Worm (Caenorhabditis elegans): ENCODE results near the gene taf-2.

Gene taf-2

ce11 chrIV:3593513-3593912 lies at the start of gene taf-2:
Gene taf-2, minus strand, starts transcription at chrIV:3593613.
- TF ChIP-seq aly-2 (tag; optimal IDR thresholded peaks at IDR 0.05) (no peak), unc-62 (GFP tag; optimal IDR thresholded peaks at IDR 0.05) (no peak)

- TF ChIP-seq isw-1 (GFP tag; IDR thresholded peaks at IDR 0.05) (no peak), elt-3 (tag; optimal IDR thresholded peaks at IDR 0.05) (no peak), dpl-1 (GFP tag; optimal IDR thresholded peaks at IDR 0.05) (no peak), tbx-2 (tag; optimal IDR thresholded peaks at IDR 0.05) (no peak), efl-1 (optimal IDR thresholded peaks at IDR 0.05) (no peak), efl-1 (GFP tag; optimal IDR thresholded peaks at IDR 0.05 in 1 of 2) (no peak)
These were observed 48.8 kb upstream of the taf-2 start, which contains the start of gene CC8.3 for ce11 chrIV:3642189-3642588. Gene CC8.3, minus strand, starts transcription at chrIV:3642289.

ce11 chrIV:3638250-3638926 lies 45.0 kb upstream of the taf-2 start:
- TF ChIP-seq dpl-1 (GFP tag; optimal IDR thresholded peaks at IDR 0.05) = peak in 1 of 3 experiments; percentile 15
- TF ChIP-seq lin-13 (GFP tag; optimal IDR thresholded peaks at IDR 0.05) = no peak
- no peak for TF ChIP-seq hpl-2 (GFP tag; optimal IDR thresholded peaks at IDR 0.05)
- no peak for TF ChIP-seq efl-1 (optimal IDR thresholded peaks at IDR 0.05)
- TF ChIP-seq efl-1 (GFP tag; optimal IDR thresholded peaks at IDR 0.05 in 1 of 2) = peak; percentile 13 to 92
- TF ChIP-seq lir-3 (tag; optimal IDR thresholded peaks at IDR 0.05; ENCODE audit: poor library complexity) = no peak

ce11 chrIV:3636528-3637129 lies 43.2 kb upstream of the taf-2 start, which contains the start of gene madf-9:
Gene madf-9, plus strand, starts transcription at chrIV:3637079.
- peak; percentile 84 for TF ChIP-seq lin-14 (GFP tag; optimal IDR thresholded peaks at IDR 0.05)
- peak; percentile 71 for TF ChIP-seq unc-86 (tag; optimal IDR thresholded peaks at IDR 0.05)
- TF ChIP-seq lin-39 (tag; optimal IDR thresholded peaks at IDR 0.05) = no peak
- no peak for TF ChIP-seq fkh-4 (tag; optimal IDR thresholded peaks at IDR 0.05; ENCODE audit: borderline replicate concordance)
- TF ChIP-seq irx-1 (tag; optimal IDR thresholded peaks at IDR 0.05) = peak; percentile 9
- TF ChIP-seq nhr-237 (tag; optimal IDR thresholded peaks at IDR 0.05) = no peak
- no peak for TF ChIP-seq pag-3 (tag; optimal IDR thresholded peaks at IDR 0.05; ENCODE audit: borderline replicate concordance, insufficient read depth)
- TF ChIP-seq C16A3.4 (tag; optimal IDR thresholded peaks at IDR 0.05) = no peak
- TF ChIP-seq tbx-2 (tag; optimal IDR thresholded peaks at IDR 0.05) = peak; percentile 77
- TF ChIP-seq C34B4.2 (tag; optimal IDR thresholded peaks at IDR 0.05) = no peak
- TF ChIP-seq fos-1 (tag; optimal IDR thresholded peaks at IDR 0.05) = no peak
- peak; percentile 66 for TF ChIP-seq nhr-19 (GFP tag; conservative IDR thresholded peaks at IDR 0.05)
- peak; percentile 40 for TF ChIP-seq fkh-8 (tag; optimal IDR thresholded peaks at IDR 0.05)
- peak; percentile 46 for TF ChIP-seq xbp-1 (tag; optimal IDR thresholded peaks at IDR 0.05)
- peak; percentile 7 to 45 for TF ChIP-seq lin-35 (GFP tag; optimal IDR thresholded peaks at IDR 0.05)
- no peak for TF ChIP-seq unc-98 (GFP tag; IDR thresholded peaks at IDR 0.05)
- TF ChIP-seq efl-3 (GFP tag; optimal IDR thresholded peaks at IDR 0.05) = peak; percentile 9
- no peak for TF ChIP-seq pqm-1 (tag; optimal IDR thresholded peaks at IDR 0.05)
- no peak for TF ChIP-seq ces-1 (GFP tag; optimal IDR thresholded peaks at IDR 0.05)
- peak; percentile 45 for TF ChIP-seq dsc-1 (tag; optimal IDR thresholded peaks at IDR 0.05)
- TF ChIP-seq ztf-4 (tag; optimal IDR thresholded peaks at IDR 0.05) = peak; percentile 63
- TF ChIP-seq mdl-1 (tag; optimal IDR thresholded peaks at IDR 0.05) = peak in 1 of 2 experiments; percentile 55
- TF ChIP-seq isw-1 (GFP tag; IDR thresholded peaks at IDR 0.05) = peak; percentile 26; the same call in 1 of the 2 replicates
- TF ChIP-seq nhr-90 (tag; optimal IDR thresholded peaks at IDR 0.05; ENCODE audit: poor library complexity) = peak; percentile 68
- TF ChIP-seq ceh-82 (tag; optimal IDR thresholded peaks at IDR 0.05) = peak; percentile 4 to 35 (median 22)
- no peak for TF ChIP-seq blmp-1 (tag; optimal IDR thresholded peaks at IDR 0.05)
- TF ChIP-seq nhr-47 (tag; optimal IDR thresholded peaks at IDR 0.05) = peak; percentile 79
- TF ChIP-seq swsn-7 (tag; optimal IDR thresholded peaks at IDR 0.05) = peak; percentile 73
- no peak for TF ChIP-seq Y116A8C.19 (tag; optimal IDR thresholded peaks at IDR 0.05; ENCODE audit: borderline replicate concordance)
- no peak for TF ChIP-seq vab-15 (tag; optimal IDR thresholded peaks at IDR 0.05)
- TF ChIP-seq egl-27 (tag; optimal IDR thresholded peaks at IDR 0.05) = no peak
- peak; percentile 26 for TF ChIP-seq fkh-10 (GFP tag; optimal IDR thresholded peaks at IDR 0.05)
- no peak for TF ChIP-seq hpl-2 (GFP tag; optimal IDR thresholded peaks at IDR 0.05)
- TF ChIP-seq sox-4 (tag; optimal IDR thresholded peaks at IDR 0.05) = peak; percentile 30
- TF ChIP-seq nhr-85 (tag) = peak; percentile 82
- TF ChIP-seq unc-62 (GFP tag; optimal IDR thresholded peaks at IDR 0.05) = no peak
- peak; percentile 81 for TF ChIP-seq snu-23 (GFP tag; optimal IDR thresholded peaks at IDR 0.05)

Data from whole organism, L1 larva.